Worm (Caenorhabditis elegans) whole organism, early embryonic: ENCODE measurements around the gene acs-1.

Experiments
- F13C5.2 ChIP-seq: sonication (generic microtip); optimal IDR thresholded peaks from 2 replicates; lab custom pipeline; 2017; ENCODE audit warnings: mild to moderate bottlenecking, missing genetic modification characterization, inconsistent platforms, missing compliant biosample characterization
- aly-1 ChIP-seq: sonication (generic microtip); optimal IDR thresholded peaks from 2 replicates; lab custom pipeline; 2016; ENCODE audit warnings: missing genetic modification characterization, missing compliant biosample characterization
- ama-1 ChIP-seq: fragments of 150-350 bp; optimal IDR thresholded peaks from 2 replicates; lab custom pipeline; 2014
- ets-7 ChIP-seq: sonication (generic microtip); optimal IDR thresholded peaks from 2 replicates; lab custom pipeline; 2016; ENCODE audit warnings: missing genotype, missing genetic modification characterization, missing compliant biosample characterization
- flt-1 ChIP-seq: fragments of 200-800 bp; sonication (Bioruptor generic); IDR thresholded peaks from 2 replicates; pipeline ENCODE4 v1.3.6; 2022; ENCODE audit warnings: missing genetic modification characterization, missing compliant biosample characterization
- scrt-1 ChIP-seq: fragments of 200-800 bp; sonication (Bioruptor generic); IDR thresholded peaks from 2 replicates; pipeline ENCODE4 v1.3.6; 2022; ENCODE audit warnings: missing genetic modification characterization, missing compliant biosample characterization
- sea-1 ChIP-seq: fragments of 200-800 bp; sonication (Bioruptor generic); conservative IDR thresholded peaks from 2 replicates; pipeline ENCODE4 v1.3.6; 2022; ENCODE audit warnings: missing genetic modification characterization, missing compliant biosample characterization
- tbx-11 ChIP-seq: fragments of 200-800 bp; sonication (Bioruptor generic); IDR thresholded peaks from 2 replicates; pipeline ENCODE4 v1.3.6; 2022; ENCODE audit warnings: missing genetic modification characterization, missing compliant biosample characterization

DNA sequence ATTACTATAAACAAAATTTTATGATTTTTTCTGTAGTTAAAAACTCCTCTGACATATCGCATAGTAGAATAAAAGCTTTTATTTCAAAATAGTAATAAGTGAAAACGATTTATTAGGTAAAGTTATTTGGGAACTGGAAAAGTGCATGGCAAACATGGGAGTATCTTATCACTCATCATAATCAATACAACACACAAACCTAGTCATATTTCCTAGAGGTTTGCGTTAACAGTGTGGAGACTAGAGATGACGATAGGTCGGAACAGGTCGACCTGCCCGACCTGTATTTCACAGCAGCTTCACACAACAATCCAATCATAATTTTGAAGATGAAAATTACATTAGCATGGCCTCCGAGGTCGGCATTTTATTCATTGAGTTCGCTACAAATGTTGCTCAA is 55.2 kb downstream of the acs-1 start, which contains the start of gene EGAP9.3:
- no peak for TF ChIP-seq ama-1
- no peak for TF ChIP-seq flt-1 (GFP tag; lab: Robert Waterston, UW)
- TF ChIP-seq ets-7 (tag; lab: Kevin White, UChicago) = no peak
- no peak for TF ChIP-seq aly-1 (tag; lab: Kevin White, UChicago)
- TF ChIP-seq scrt-1 (GFP tag; lab: Robert Waterston, UW) = no peak
- no peak for TF ChIP-seq sea-1
- TF ChIP-seq F13C5.2 (tag; lab: Kevin White, UChicago) = no peak
- TF ChIP-seq tbx-11 = no peak
